Fruit fly (Drosophila melanogaster): ENCODE measurements around the gene CG31810.
A peak's percentile ranks its signal among the peaks of the same experiment; 100 is the strongest.

Gene CG31810

DNA sequence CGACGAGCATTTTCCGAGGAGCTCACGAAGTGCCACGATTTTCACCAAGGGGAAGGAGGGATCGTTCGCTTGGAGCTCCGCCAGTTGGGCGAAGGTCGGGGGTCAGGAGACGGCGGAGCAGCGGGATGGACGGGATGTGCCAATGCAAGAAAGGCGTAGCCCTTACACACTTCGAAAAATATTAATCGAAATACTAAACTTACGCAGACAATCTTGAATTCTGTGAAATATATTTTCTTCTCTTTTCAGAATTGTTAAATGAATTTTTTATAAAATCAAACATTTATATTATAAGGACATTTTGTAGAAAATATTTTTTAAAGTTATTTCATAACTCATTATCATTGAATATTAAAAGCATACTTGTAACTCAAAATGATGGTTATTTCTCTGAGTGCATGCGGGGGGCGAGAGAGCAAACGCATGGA is 16.7 kb upstream of the CG31810 start (continued):
- TF ChIP-seq bsh (GFP tag; optimal IDR thresholded peaks at IDR 0.05), result peak in 1 of 2 experiments; percentile 51
- peak; percentile 70 for TF ChIP-seq Sox102F (GFP tag; optimal IDR thresholded peaks at IDR 0.05)
- TF ChIP-seq CG9215 (GFP tag; IDR thresholded peaks at IDR 0.05), result no peak
- TF ChIP-seq bcd (GFP tag; optimal IDR thresholded peaks at IDR 0.05), result peak; percentile 61
- peak; percentile 66 for TF ChIP-seq Med (GFP tag)
- no peak for TF ChIP-seq p53 (GFP tag; optimal IDR thresholded peaks at IDR 0.05)
- no peak for TF ChIP-seq D19B (GFP tag; optimal IDR thresholded peaks at IDR 0.05)
- TF ChIP-seq CG11695 (GFP tag; IDR thresholded peaks at IDR 0.05), result peak; percentile 44; the same call in 2 of the 3 replicates
- TF ChIP-seq ATbp (GFP tag; optimal IDR thresholded peaks at IDR 0.05), result peak; percentile 42
- peak; percentile 45; the same call in 1 of the 3 replicates for TF ChIP-seq CG14050 (GFP tag; IDR thresholded peaks at IDR 0.05)
- no peak for TF ChIP-seq D (optimal IDR thresholded peaks at IDR 0.05)
- TF ChIP-seq D (GFP tag; optimal IDR thresholded peaks at IDR 0.05), result peak; percentile 24

DNA sequence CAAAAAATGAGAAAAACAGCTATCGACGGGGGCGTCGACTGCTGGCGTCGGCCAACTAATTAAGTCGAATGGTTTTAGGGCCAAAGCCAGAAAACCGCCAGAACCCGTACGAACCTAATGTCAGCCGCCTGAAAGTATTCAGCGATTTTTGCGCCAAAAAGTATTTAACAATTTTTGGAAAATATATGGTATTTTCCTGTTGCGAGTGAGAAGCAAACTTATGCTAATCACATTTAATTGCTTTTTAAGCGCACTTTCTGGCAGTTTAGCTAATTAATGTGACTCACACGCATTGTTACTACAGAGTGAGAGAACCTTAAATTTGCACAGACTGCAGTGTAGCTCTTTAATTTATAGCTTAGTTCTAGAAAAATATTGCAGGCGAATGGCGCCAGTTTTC is 10.4 kb upstream of the CG31810 start:
- TF ChIP-seq zen (tag; optimal IDR thresholded peaks at IDR 0.05) (peak; percentile 11), vvl (GFP tag; IDR thresholded peaks at IDR 0.05) (peak; percentile 35; the same call in 1 of the 2 replicates), CG13296 (GFP tag; optimal IDR thresholded peaks at IDR 0.05) (no peak), Vsx1 (GFP tag; optimal IDR thresholded peaks at IDR 0.05) (peak; percentile 37), NC2β (GFP tag; optimal IDR thresholded peaks at IDR 0.05) (no peak), exex (tag; optimal IDR thresholded peaks at IDR 0.05) (peak; percentile 75), CG8290 (GFP tag; optimal IDR thresholded peaks at IDR 0.05) (no peak), CG8290 (tag; optimal IDR thresholded peaks at IDR 0.05) (peak in 1 of 2 experiments; percentile 14), ci (GFP tag; IDR thresholded peaks at IDR 0.05) (0 out of 3 replicates have a peak, but pooled peaks have one; percentile 22), Med (GFP tag) (peak; percentile 47), CG13287 (GFP tag; IDR thresholded peaks at IDR 0.05; ENCODE audit: partially characterized antibody) (peak; percentile 16; the same call in 1 of the 2 replicates), CTCF (GFP tag; optimal IDR thresholded peaks at IDR 0.05) (peak; percentile 5), org-1 (GFP tag; optimal IDR thresholded peaks at IDR 0.05) (no peak)

DNA sequence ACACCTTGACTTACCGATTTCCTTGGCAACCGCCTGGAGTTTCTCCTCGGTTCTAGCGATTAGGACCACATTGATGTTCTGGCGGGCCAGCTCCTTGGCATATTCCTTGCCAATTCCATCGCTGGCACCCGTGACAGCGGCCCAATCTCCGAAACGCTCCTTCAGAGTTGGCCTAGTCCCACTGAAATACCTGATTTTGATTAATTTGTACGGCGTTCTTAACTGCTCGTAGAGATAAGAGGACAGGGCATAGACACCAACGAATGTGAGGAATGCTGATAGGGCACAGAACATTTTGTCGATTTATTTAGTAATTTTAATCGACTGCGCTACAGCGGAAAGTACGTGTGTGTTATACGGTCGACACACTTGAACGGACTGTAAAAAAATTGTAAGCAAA is 9.0 kb upstream of the CG31810 start, which contains the start of gene CG6012:
Gene CG6012 (minus strand): TSS at position 364 of the 400 bp plus-strand sequence.
- peak; percentile 25 for TF ChIP-seq CG10274 (GFP tag; optimal IDR thresholded peaks at IDR 0.05)
- TF ChIP-seq CG11696 (GFP tag; IDR thresholded peaks at IDR 0.05), result no peak
- no peak for TF ChIP-seq CG8478 (optimal IDR thresholded peaks at IDR 0.05)
- peak; percentile 71 for TF ChIP-seq sug (tag; optimal IDR thresholded peaks at IDR 0.05)
- no peak for TF ChIP-seq disco-r (GFP tag; optimal IDR thresholded peaks at IDR 0.05)
- no peak for TF ChIP-seq CrebB (tag; optimal IDR thresholded peaks at IDR 0.05)
- TF ChIP-seq exex (tag; optimal IDR thresholded peaks at IDR 0.05), result peak; percentile 97
- TF ChIP-seq unc-4 (GFP tag; IDR thresholded peaks at IDR 0.05; ENCODE audit: partially characterized antibody), result no peak
- TF ChIP-seq lab (GFP tag; optimal IDR thresholded peaks at IDR 0.05), result peak; percentile 25
- peak; percentile 61 for TF ChIP-seq grn (GFP tag; optimal IDR thresholded peaks at IDR 0.05)
- peak; percentile 58 for TF ChIP-seq Med (GFP tag)
- TF ChIP-seq sd (tag; optimal IDR thresholded peaks at IDR 0.05), result peak; percentile 89
- TF ChIP-seq mirr (GFP tag; optimal IDR thresholded peaks at IDR 0.05), result peak; percentile 86

DNA sequence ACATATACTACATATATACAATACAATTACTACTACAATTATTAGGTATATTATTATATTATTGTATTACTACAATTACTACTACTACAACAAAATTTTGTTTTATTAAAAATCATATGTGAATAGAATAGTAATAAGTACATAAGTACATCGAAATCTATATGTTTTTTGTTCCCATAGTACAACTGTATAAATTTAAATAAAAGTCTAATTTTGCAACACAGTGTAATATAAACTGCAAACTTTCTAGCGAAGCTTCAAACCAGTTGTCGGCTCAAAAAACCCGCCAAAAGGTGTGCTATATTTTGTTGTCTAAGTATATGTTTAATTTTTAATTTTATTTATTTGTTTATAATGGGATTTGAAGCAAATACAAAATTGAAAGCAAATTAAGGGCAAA is 7.4 kb upstream of the CG31810 start:
- TF ChIP-seq D19A (tag; optimal IDR thresholded peaks at IDR 0.05) (peak; percentile 25), CG15601 (tag; optimal IDR thresholded peaks at IDR 0.05) (peak; percentile 18), PHDP (tag; optimal IDR thresholded peaks at IDR 0.05) (peak; percentile 41), CG18262 (tag; optimal IDR thresholded peaks at IDR 0.05) (peak; percentile 22), CTCF (GFP tag; optimal IDR thresholded peaks at IDR 0.05) (peak; percentile 20), Pdp1 (GFP tag; optimal IDR thresholded peaks at IDR 0.05) (no peak), CG14710 (tag; optimal IDR thresholded peaks at IDR 0.05) (peak; percentile 17), pita (GFP tag; optimal IDR thresholded peaks at IDR 0.05) (peak; percentile 35), unpg (GFP tag; optimal IDR thresholded peaks at IDR 0.05) (peak; percentile 44), Mad (GFP tag; optimal IDR thresholded peaks at IDR 0.05) (no peak), CG12942 (GFP tag; optimal IDR thresholded peaks at IDR 0.05) (no peak), CG1832 (GFP tag; optimal IDR thresholded peaks at IDR 0.05) (no peak), yki (optimal IDR thresholded peaks at IDR 0.05) (no peak), Blimp-1 (GFP tag; optimal IDR thresholded peaks at IDR 0.05) (peak; percentile 30), CG14441 (GFP tag; IDR thresholded peaks at IDR 0.05) (no peak)
